Worm (Caenorhabditis elegans): ENCODE results near the gene W04G3.13.
A peak's percentile ranks its signal among the peaks of the same experiment; 100 is the strongest.

The W04G3.13 gene

ce11 chrX:11057028-11057427 is 22.5 kb downstream of the W04G3.13 start, which contains the start of gene lpr-3 (continued):
- peak; percentile 99 for TF ChIP-seq nhr-23 (tag; optimal IDR thresholded peaks at IDR 0.05)
- no peak for TF ChIP-seq pha-4 (tag; optimal IDR thresholded peaks at IDR 0.05)
- TF ChIP-seq ceh-82 (tag; optimal IDR thresholded peaks at IDR 0.05) = no peak
- no peak for TF ChIP-seq nfya-1 (tag; optimal IDR thresholded peaks at IDR 0.05; ENCODE audit: insufficient read depth)
- TF ChIP-seq nhr-43 (tag; optimal IDR thresholded peaks at IDR 0.05; ENCODE audit: poor library complexity, severe bottlenecking) = peak; percentile 32
- TF ChIP-seq nhr-76 (tag; optimal IDR thresholded peaks at IDR 0.05) = no peak
- peak; percentile 51 for TF ChIP-seq ceh-28 (tag; optimal IDR thresholded peaks at IDR 0.05)
- TF ChIP-seq snpc-4 (tag; optimal IDR thresholded peaks at IDR 0.05) = no peak
- TF ChIP-seq elt-2 (tag; optimal IDR thresholded peaks at IDR 0.05) = no peak
- TF ChIP-seq fos-1 (tag; optimal IDR thresholded peaks at IDR 0.05) = peak; percentile 12
- TF ChIP-seq fkh-10 (GFP tag; optimal IDR thresholded peaks at IDR 0.05) = no peak
- TF ChIP-seq ztf-11 (tag; optimal IDR thresholded peaks at IDR 0.05) = no peak

DNA sequence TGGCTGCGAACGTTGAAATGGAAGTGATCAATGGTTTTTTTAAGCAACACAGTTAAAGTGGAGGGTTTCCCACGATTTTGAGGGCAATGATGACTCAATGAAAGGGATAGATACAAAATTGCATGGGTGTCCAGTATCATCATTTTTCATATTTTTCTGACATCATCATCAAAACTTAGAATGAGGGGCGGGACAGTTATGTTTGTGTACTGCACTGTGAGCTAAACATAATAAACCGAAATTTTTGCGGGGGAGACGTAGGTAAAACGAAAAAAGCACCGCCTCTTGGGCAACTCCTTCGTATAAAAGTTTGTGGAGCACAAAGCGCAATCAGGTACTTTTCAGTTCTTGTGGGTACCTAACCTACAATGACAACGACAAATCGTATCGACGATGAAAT is 26.0 kb downstream of the W04G3.13 start, which contains the start of gene C09F12.2:
Gene C09F12.2 (plus strand): TSS at position 301 of the 400 bp plus-strand sequence.
- TF ChIP-seq snpc-4 (tag; optimal IDR thresholded peaks at IDR 0.05) (no peak), lsy-12 (tag; optimal IDR thresholded peaks at IDR 0.05) (no peak), hmg-11 (tag; optimal IDR thresholded peaks at IDR 0.05) (no peak), pqm-1 (tag; optimal IDR thresholded peaks at IDR 0.05) (no peak), elt-1 (tag; optimal IDR thresholded peaks at IDR 0.05) (no peak), nhr-67 (tag; optimal IDR thresholded peaks at IDR 0.05) (no peak), nhr-43 (tag; optimal IDR thresholded peaks at IDR 0.05; ENCODE audit: poor library complexity, severe bottlenecking) (no peak), skn-1 (tag; optimal IDR thresholded peaks at IDR 0.05) (no peak), egl-27 (tag; optimal IDR thresholded peaks at IDR 0.05) (no peak), daf-12 (tag; optimal IDR thresholded peaks at IDR 0.05) (no peak), nfya-1 (tag; optimal IDR thresholded peaks at IDR 0.05; ENCODE audit: insufficient read depth) (no peak), aly-2 (tag; optimal IDR thresholded peaks at IDR 0.05) (no peak), zag-1 (tag; optimal IDR thresholded peaks at IDR 0.05) (no peak), eor-1 (tag; optimal IDR thresholded peaks at IDR 0.05) (no peak), unc-39 (tag; optimal IDR thresholded peaks at IDR 0.05) (no peak), mdl-1 (tag; optimal IDR thresholded peaks at IDR 0.05) (no peak), nhr-237 (tag; optimal IDR thresholded peaks at IDR 0.05) (no peak), ztf-11 (tag; optimal IDR thresholded peaks at IDR 0.05) (no peak), nhr-11 (tag; optimal IDR thresholded peaks at IDR 0.05) (no peak)

- no peak for TF ChIP-seq R02D3.7 (tag; optimal IDR thresholded peaks at IDR 0.05)
- no peak for TF ChIP-seq ztf-4 (tag; optimal IDR thresholded peaks at IDR 0.05)
- no peak for TF ChIP-seq ama-1 (optimal IDR thresholded peaks at IDR 0.05)
- TF ChIP-seq pqm-1 (tag; optimal IDR thresholded peaks at IDR 0.05) = no peak
- TF ChIP-seq ztf-11 (tag; optimal IDR thresholded peaks at IDR 0.05) = no peak
- no peak for TF ChIP-seq aly-2 (tag; optimal IDR thresholded peaks at IDR 0.05)
- no peak for TF ChIP-seq ceh-82 (tag; optimal IDR thresholded peaks at IDR 0.05)
- TF ChIP-seq mml-1 (tag; optimal IDR thresholded peaks at IDR 0.05) = no peak
Measured at ce11 chrX:11050335-11050734, 29.2 kb downstream of the W04G3.13 start.

- TF ChIP-seq pha-4 (tag; optimal IDR thresholded peaks at IDR 0.05) = peak; percentile 60
- peak; percentile 88 for TF ChIP-seq jun-1 (tag; optimal IDR thresholded peaks at IDR 0.05)
- peak; percentile 99 for TF ChIP-seq elt-2 (tag; optimal IDR thresholded peaks at IDR 0.05)
- TF ChIP-seq pqm-1 (tag; optimal IDR thresholded peaks at IDR 0.05) = peak; percentile 87
- no peak for TF ChIP-seq nhr-11 (tag; optimal IDR thresholded peaks at IDR 0.05)
- no peak for TF ChIP-seq nhr-76 (tag; optimal IDR thresholded peaks at IDR 0.05)
- peak; percentile 70 for TF ChIP-seq fos-1 (tag; optimal IDR thresholded peaks at IDR 0.05)
- TF ChIP-seq nhr-28 (tag; optimal IDR thresholded peaks at IDR 0.05) = no peak
Measured at ce11 chrX:11047183-11047582, 32.4 kb downstream of the W04G3.13 start, which contains the start of gene clc-1. Gene clc-1 (plus strand): TSS chrX:11047446.

ce11 chrX:11042777-11043176 is 36.8 kb downstream of the W04G3.13 start, which contains the start of gene C09F12.3:
Gene C09F12.3 (minus strand): TSS chrX:11042877.
- no peak for TF ChIP-seq tbx-2 (tag; optimal IDR thresholded peaks at IDR 0.05)
- TF ChIP-seq mdl-1 (tag; optimal IDR thresholded peaks at IDR 0.05) = no peak
- no peak for TF ChIP-seq ama-1 (optimal IDR thresholded peaks at IDR 0.05)
- no peak for TF ChIP-seq unc-39 (tag; optimal IDR thresholded peaks at IDR 0.05)
- TF ChIP-seq snpc-4 (tag; optimal IDR thresholded peaks at IDR 0.05) = no peak
- TF ChIP-seq daf-12 (tag; optimal IDR thresholded peaks at IDR 0.05) = no peak
- no peak for TF ChIP-seq fkh-10 (GFP tag; optimal IDR thresholded peaks at IDR 0.05)
- no peak for TF ChIP-seq fkh-2 (tag; optimal IDR thresholded peaks at IDR 0.05)
- TF ChIP-seq mml-1 (tag; optimal IDR thresholded peaks at IDR 0.05) = no peak
- no peak for TF ChIP-seq egl-5 (tag; optimal IDR thresholded peaks at IDR 0.05)
- no peak for TF ChIP-seq nhr-28 (tag; optimal IDR thresholded peaks at IDR 0.05)
- TF ChIP-seq nhr-11 (tag; optimal IDR thresholded peaks at IDR 0.05) = no peak
- no peak for TF ChIP-seq nhr-237 (tag; optimal IDR thresholded peaks at IDR 0.05)
- TF ChIP-seq ztf-4 (tag; optimal IDR thresholded peaks at IDR 0.05) = no peak
- TF ChIP-seq skn-1 (tag; optimal IDR thresholded peaks at IDR 0.05) = no peak
- no peak for TF ChIP-seq ceh-28 (tag; optimal IDR thresholded peaks at IDR 0.05)
- no peak for TF ChIP-seq hmg-11 (tag; optimal IDR thresholded peaks at IDR 0.05)
- no peak for TF ChIP-seq elt-2 (tag; optimal IDR thresholded peaks at IDR 0.05)

Data from whole organism, L3 larva.